1 fruit fly cellular context compared by ENCODE assay signal in the genomic region with DNA sequence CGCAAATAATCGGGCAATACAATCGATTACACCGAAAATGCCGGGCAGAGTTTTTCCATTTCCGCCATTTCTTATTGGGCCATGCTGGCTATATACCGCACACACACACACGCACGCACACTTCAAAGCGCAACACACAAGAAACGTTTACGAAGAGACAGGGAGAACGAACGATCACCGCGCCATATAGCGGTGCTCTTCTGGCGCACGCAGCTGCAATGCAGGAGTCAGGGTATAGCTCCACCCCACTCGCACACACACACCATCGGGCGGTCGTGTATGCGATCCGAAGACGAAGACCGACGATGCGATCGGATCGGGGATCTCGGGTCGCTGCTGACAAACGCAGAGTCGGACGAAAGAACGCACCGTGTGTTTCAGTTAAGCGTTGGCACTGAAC.
TF ChIP-seq lines count a peak whose summit lies in the region.

wg (plus strand) TSS at position 378 of the 400 bp plus-strand sequence.

TF ChIP-seq in whole organism, embryonic, 481 proteins besides CTCF, POLR2A, EP300 and RAD21 (continued from another document and continues in another):
- TF ChIP-seq Adf1 (GFP tag; IDR thresholded peaks at IDR 0.05; lab: Robert Waterston, UW) (peak; percentile 76), CG2889 (GFP tag; IDR thresholded peaks at IDR 0.05; lab: Robert Waterston, UW) (no peak), lbe (GFP tag; optimal IDR thresholded peaks at IDR 0.05; lab: Kevin White, UChicago) (no peak), Asciz (GFP tag; optimal IDR thresholded peaks at IDR 0.05; lab: Kevin White, UChicago) (no peak), Dip3 (GFP tag; optimal IDR thresholded peaks at IDR 0.05; lab: Kevin White, UChicago) (no peak), ERR (GFP tag; optimal IDR thresholded peaks at IDR 0.05; lab: Kevin White, UChicago) (no peak), CG2712 (tag; optimal IDR thresholded peaks at IDR 0.05; lab: Kevin White, UChicago) (peak; percentile 40), so (GFP tag; IDR thresholded peaks at IDR 0.05; lab: Robert Waterston, UW) (peak; percentile 19; the same call in 1 of the 3 replicates), NC2α (GFP tag; optimal IDR thresholded peaks at IDR 0.05; lab: Kevin White, UChicago) (peak; percentile 37), gcm (GFP tag; optimal IDR thresholded peaks at IDR 0.05; lab: Kevin White, UChicago) (peak; percentile 64), CG10654 (GFP tag; optimal IDR thresholded peaks at IDR 0.05; lab: Kevin White, UChicago) (no peak), Pdp1 (GFP tag; optimal IDR thresholded peaks at IDR 0.05; lab: Kevin White, UChicago) (peak in 1 of 2 experiments; percentile 30), dmrt11E (tag; optimal IDR thresholded peaks at IDR 0.05; lab: Kevin White, UChicago) (no peak), B-H2 (GFP tag; optimal IDR thresholded peaks at IDR 0.05; lab: Kevin White, UChicago) (peak; percentile 37), croc (GFP tag; conservative IDR thresholded peaks at IDR 0.05; lab: Robert Waterston, UW) (no peak), en (GFP tag; optimal IDR thresholded peaks at IDR 0.05; lab: Kevin White, UChicago) (no peak), gsb (GFP tag; IDR thresholded peaks at IDR 0.05; lab: Robert Waterston, UW) (no peak), CG3838 (GFP tag; optimal IDR thresholded peaks at IDR 0.05; lab: Kevin White, UChicago) (no peak), Fer2 (tag; optimal IDR thresholded peaks at IDR 0.05; lab: Kevin White, UChicago) (no peak), hb (GFP tag; IDR thresholded peaks at IDR 0.05; lab: Robert Waterston, UW; ENCODE audit: partially characterized antibody) (no peak), Xrp1 (GFP tag; IDR thresholded peaks at IDR 0.05; lab: Robert Waterston, UW) (no peak), Optix (GFP tag; IDR thresholded peaks at IDR 0.05; lab: Robert Waterston, UW) (no peak), CG15011 (GFP tag; optimal IDR thresholded peaks at IDR 0.05; lab: Kevin White, UChicago) (no peak), CG9932 (GFP tag; IDR thresholded peaks at IDR 0.05; lab: Robert Waterston, UW) (no peak), kay (GFP tag; optimal IDR thresholded peaks at IDR 0.05; lab: Kevin White, UChicago) (no peak), sna (GFP tag; IDR thresholded peaks at IDR 0.05; lab: Robert Waterston, UW; ENCODE audit: partially characterized antibody) (peak; percentile 63), CG17385 (GFP tag; optimal IDR thresholded peaks at IDR 0.05; lab: Kevin White, UChicago) (peak; percentile 12), dmrt99B (tag; optimal IDR thresholded peaks at IDR 0.05; lab: Kevin White, UChicago) (no peak), shn (GFP tag; optimal IDR thresholded peaks at IDR 0.05; lab: Kevin White, UChicago) (peak; percentile 19), dysf (GFP tag; IDR thresholded peaks at IDR 0.05; lab: Robert Waterston, UW) (no peak), C15 (GFP tag; IDR thresholded peaks at IDR 0.05; lab: Robert Waterston, UW) (no peak), eyg (GFP tag; optimal IDR thresholded peaks at IDR 0.05; lab: Kevin White, UChicago) (no peak), CG18619 (GFP tag; optimal IDR thresholded peaks at IDR 0.05; lab: Kevin White, UChicago) (no peak), CG7786 (GFP tag; optimal IDR thresholded peaks at IDR 0.05; lab: Kevin White, UChicago) (no peak), bowl (GFP tag; IDR thresholded peaks at IDR 0.05; lab: Robert Waterston, UW) (peak; percentile 4; the same call in 1 of the 2 replicates), Hey (tag; optimal IDR thresholded peaks at IDR 0.05; lab: Kevin White, UChicago) (no peak), Poxn (GFP tag; IDR thresholded peaks at IDR 0.05; lab: Robert Waterston, UW) (no peak), PHDP (tag; optimal IDR thresholded peaks at IDR 0.05; lab: Kevin White, UChicago) (peak; percentile 9), wek (GFP tag; optimal IDR thresholded peaks at IDR 0.05; lab: Kevin White, UChicago) (no peak), CG11398 (GFP tag; optimal IDR thresholded peaks at IDR 0.05; lab: Kevin White, UChicago) (no peak), CG13123 (GFP tag; optimal IDR thresholded peaks at IDR 0.05; lab: Kevin White, UChicago) (no peak), ara (GFP tag; IDR thresholded peaks at IDR 0.05; lab: Robert Waterston, UW) (peak; percentile 49; the same call in 1 of the 2 replicates), twi (tag; optimal IDR thresholded peaks at IDR 0.05; lab: Kevin White, UChicago) (peak; percentile 70), CG7745 (tag; optimal IDR thresholded peaks at IDR 0.05; lab: Kevin White, UChicago) (no peak), CG17912 (GFP tag; optimal IDR thresholded peaks at IDR 0.05; lab: Kevin White, UChicago) (no peak), CG6654 (GFP tag; optimal IDR thresholded peaks at IDR 0.05; lab: Kevin White, UChicago) (no peak), scrt (GFP tag; optimal IDR thresholded peaks at IDR 0.05; lab: Kevin White, UChicago) (no peak), al (GFP tag; IDR thresholded peaks at IDR 0.05; lab: Robert Waterston, UW) (no peak), tio (GFP tag; optimal IDR thresholded peaks at IDR 0.05; lab: Kevin White, UChicago) (no peak), Gug (GFP tag; IDR thresholded peaks at IDR 0.05; lab: Robert Waterston, UW) (no peak), Dref (GFP tag; IDR thresholded peaks at IDR 0.05; lab: Robert Waterston, UW) (no peak), sc (optimal IDR thresholded peaks at IDR 0.05; lab: Kevin White, UChicago) (no peak), sc (GFP tag; optimal IDR thresholded peaks at IDR 0.05; lab: Kevin White, UChicago) (no peak), CG5180 (GFP tag; optimal IDR thresholded peaks at IDR 0.05; lab: Kevin White, UChicago) (peak; percentile 34), Hr3 (GFP tag; optimal IDR thresholded peaks at IDR 0.05; lab: Kevin White, UChicago) (no peak), inv (GFP tag; IDR thresholded peaks at IDR 0.05; lab: Robert Waterston, UW; ENCODE audit: partially characterized antibody) (no peak), vvl (GFP tag; IDR thresholded peaks at IDR 0.05; lab: Robert Waterston, UW) (peak; percentile 84), CG12071 (GFP tag; optimal IDR thresholded peaks at IDR 0.05; lab: Kevin White, UChicago) (no peak), tap (tag; optimal IDR thresholded peaks at IDR 0.05; lab: Kevin White, UChicago) (no peak), Ets65A (GFP tag; lab: Kevin White, UChicago) (no peak), CG32532 (GFP tag; IDR thresholded peaks at IDR 0.05; lab: Robert Waterston, UW) (no peak), Trl (optimal IDR thresholded peaks at IDR 0.05; lab: Kevin White, UChicago) (no peak), Trl (GFP tag; optimal IDR thresholded peaks at IDR 0.05; lab: Kevin White, UChicago) (no peak), bcd (GFP tag; optimal IDR thresholded peaks at IDR 0.05; lab: Kevin White, UChicago) (no peak), Oaz (GFP tag; IDR thresholded peaks at IDR 0.05; lab: Robert Waterston, UW) (no peak), CG17568 (GFP tag; optimal IDR thresholded peaks at IDR 0.05; lab: Kevin White, UChicago) (no peak), ro (GFP tag; IDR thresholded peaks at IDR 0.05; lab: Robert Waterston, UW) (no peak), sug (tag; optimal IDR thresholded peaks at IDR 0.05; lab: Kevin White, UChicago) (no peak), gem (tag; optimal IDR thresholded peaks at IDR 0.05; lab: Kevin White, UChicago) (no peak), E2f2 (GFP tag; IDR thresholded peaks at IDR 0.05; lab: Robert Waterston, UW) (no peak), CG15479 (GFP tag; optimal IDR thresholded peaks at IDR 0.05; lab: Kevin White, UChicago) (peak; percentile 93), zfh1 (GFP tag; IDR thresholded peaks at IDR 0.05; lab: Robert Waterston, UW) (0 out of 3 replicates have a peak, but pooled peaks have one; percentile 49), CG6272 (GFP tag; IDR thresholded peaks at IDR 0.05; lab: Robert Waterston, UW) (peak; percentile 32; the same call in 1 of the 2 replicates), CG4282 (GFP tag; optimal IDR thresholded peaks at IDR 0.05; lab: Kevin White, UChicago) (peak; percentile 36), corto (GFP tag; optimal IDR thresholded peaks at IDR 0.05; lab: Kevin White, UChicago) (no peak), Bdp1 (GFP tag; optimal IDR thresholded peaks at IDR 0.05; lab: Kevin White, UChicago) (no peak), jing (GFP tag; optimal IDR thresholded peaks at IDR 0.05; lab: Kevin White, UChicago) (peak; percentile 95), CG9817 (tag; optimal IDR thresholded peaks at IDR 0.05; lab: Kevin White, UChicago) (no peak), Ets97D (GFP tag; optimal IDR thresholded peaks at IDR 0.05; lab: Kevin White, UChicago) (peak; percentile 28), amos (GFP tag; IDR thresholded peaks at IDR 0.05; lab: Robert Waterston, UW; ENCODE audit: partially characterized antibody) (no peak; the same call in none of the 2 replicates), org-1 (GFP tag; optimal IDR thresholded peaks at IDR 0.05; lab: Kevin White, UChicago) (no peak), rib (GFP tag; IDR thresholded peaks at IDR 0.05; lab: Robert Waterston, UW) (peak; percentile 60; the same call in 1 of the 2 replicates), CG14014 (GFP tag; IDR thresholded peaks at IDR 0.05; lab: Robert Waterston, UW) (no peak), onecut (GFP tag; IDR thresholded peaks at IDR 0.05; lab: Robert Waterston, UW) (no peak), fd96Cb (tag; optimal IDR thresholded peaks at IDR 0.05; lab: Kevin White, UChicago) (no peak), Nf-YB (GFP tag; optimal IDR thresholded peaks at IDR 0.05; lab: Kevin White, UChicago) (peak; percentile 98), maf-S (GFP tag; optimal IDR thresholded peaks at IDR 0.05; lab: Kevin White, UChicago) (no peak), hbn (GFP tag; IDR thresholded peaks at IDR 0.05; lab: Robert Waterston, UW; ENCODE audit: partially characterized antibody) (no peak), CG17328 (GFP tag; IDR thresholded peaks at IDR 0.05; lab: Robert Waterston, UW) (no peak), CG3407 (GFP tag; optimal IDR thresholded peaks at IDR 0.05; lab: Kevin White, UChicago) (no peak), CG12155 (GFP tag; optimal IDR thresholded peaks at IDR 0.05; lab: Kevin White, UChicago) (no peak), Jarid2 (GFP tag; optimal IDR thresholded peaks at IDR 0.05; lab: Kevin White, UChicago) (peak; percentile 91), CG11247 (GFP tag; IDR thresholded peaks at IDR 0.05; lab: Robert Waterston, UW) (no peak), sens (GFP tag; lab: Kevin White, UChicago) (peak; percentile 49), CrebB (tag; optimal IDR thresholded peaks at IDR 0.05; lab: Kevin White, UChicago) (no peak), CG4328 (GFP tag; optimal IDR thresholded peaks at IDR 0.05; lab: Kevin White, UChicago) (no peak), vfl (GFP tag; optimal IDR thresholded peaks at IDR 0.05; lab: Kevin White, UChicago) (no peak), nmo (GFP tag; optimal IDR thresholded peaks at IDR 0.05; lab: Kevin White, UChicago) (peak; percentile 50), CG17186 (GFP tag; optimal IDR thresholded peaks at IDR 0.05; lab: Kevin White, UChicago) (no peak), CG13424 (tag; optimal IDR thresholded peaks at IDR 0.05; lab: Kevin White, UChicago) (no peak), chinmo (GFP tag; IDR thresholded peaks at IDR 0.05; lab: Robert Waterston, UW; ENCODE audit: partially characterized antibody) (peak; percentile 95), seq (GFP tag; IDR thresholded peaks at IDR 0.05; lab: Robert Waterston, UW) (no peak), ash1 (GFP tag; optimal IDR thresholded peaks at IDR 0.05; lab: Kevin White, UChicago) (no peak), CG9215 (GFP tag; IDR thresholded peaks at IDR 0.05; lab: Robert Waterston, UW) (no peak), exex (tag; optimal IDR thresholded peaks at IDR 0.05; lab: Kevin White, UChicago) (no peak), E2f1 (GFP tag; IDR thresholded peaks at IDR 0.05; lab: Robert Waterston, UW) (no peak), CG2199 (GFP tag; IDR thresholded peaks at IDR 0.05; lab: Robert Waterston, UW) (peak; percentile 88), CG15073 (GFP tag; optimal IDR thresholded peaks at IDR 0.05; lab: Kevin White, UChicago) (no peak), tll (GFP tag; optimal IDR thresholded peaks at IDR 0.05; lab: Kevin White, UChicago) (peak in 1 of 2 experiments; percentile 60), gce (GFP tag; IDR thresholded peaks at IDR 0.05; lab: Robert Waterston, UW) (no peak), da (GFP tag; optimal IDR thresholded peaks at IDR 0.05; lab: Kevin White, UChicago) (no peak), TFAM (GFP tag; optimal IDR thresholded peaks at IDR 0.05; lab: Kevin White, UChicago) (no peak), trem (tag; optimal IDR thresholded peaks at IDR 0.05; lab: Kevin White, UChicago) (peak; percentile 29), insv (GFP tag; optimal IDR thresholded peaks at IDR 0.05; lab: Kevin White, UChicago) (peak in 1 of 2 experiments; percentile 85), Tbp (GFP tag; optimal IDR thresholded peaks at IDR 0.05; lab: Kevin White, UChicago) (peak; percentile 86), jigr1 (GFP tag; IDR thresholded peaks at IDR 0.05; lab: Robert Waterston, UW) (no peak), gfzf (GFP tag; optimal IDR thresholded peaks at IDR 0.05; lab: Kevin White, UChicago) (no peak), ATbp (GFP tag; optimal IDR thresholded peaks at IDR 0.05; lab: Kevin White, UChicago) (no peak), CG13894 (tag; optimal IDR thresholded peaks at IDR 0.05; lab: Kevin White, UChicago) (no peak), CG14667 (GFP tag; IDR thresholded peaks at IDR 0.05; lab: Robert Waterston, UW) (no peak), lab (GFP tag; optimal IDR thresholded peaks at IDR 0.05; lab: Kevin White, UChicago) (peak; percentile 28), Nf-YA (GFP tag; IDR thresholded peaks at IDR 0.05; lab: Robert Waterston, UW) (peak; percentile 94), pita (GFP tag; optimal IDR thresholded peaks at IDR 0.05; lab: Kevin White, UChicago) (no peak), Hmr (GFP tag; optimal IDR thresholded peaks at IDR 0.05; lab: Kevin White, UChicago) (peak; percentile 29), CG1529 (GFP tag; optimal IDR thresholded peaks at IDR 0.05; lab: Kevin White, UChicago) (no peak), CG33557 (GFP tag; optimal IDR thresholded peaks at IDR 0.05; lab: Kevin White, UChicago) (peak; percentile 31), Myb (GFP tag; optimal IDR thresholded peaks at IDR 0.05; lab: Kevin White, UChicago) (no peak), nom (GFP tag; optimal IDR thresholded peaks at IDR 0.05; lab: Kevin White, UChicago) (no peak), Rx (GFP tag; IDR thresholded peaks at IDR 0.05; lab: Robert Waterston, UW) (no peak), CG3163 (GFP tag; optimal IDR thresholded peaks at IDR 0.05; lab: Kevin White, UChicago) (no peak), Sox100B (GFP tag; optimal IDR thresholded peaks at IDR 0.05; lab: Kevin White, UChicago) (no peak), CG11093 (GFP tag; IDR thresholded peaks at IDR 0.05; lab: Robert Waterston, UW) (no peak), pnt (GFP tag; optimal IDR thresholded peaks at IDR 0.05; lab: Kevin White, UChicago) (no peak)
